Worm (Caenorhabditis elegans) whole organism, mixed stage, embryonic: ENCODE measurements around the gene F57G8.7.

Experiments used
- M03D4.4 ChIP-seq: sonication (generic microtip); optimal IDR thresholded peaks from 2 replicates; lab custom pipeline; 2017; ENCODE audit warnings: mild to moderate bottlenecking, missing genetic modification characterization, missing compliant biosample characterization
- blmp-1 ChIP-seq: fragments of 150-350 bp; optimal IDR thresholded peaks from 2 replicates; lab custom pipeline; 2014; ENCODE audit warnings: missing biosample characterization, missing genetic modification characterization
- elt-1 ChIP-seq: sonication (generic microtip); optimal IDR thresholded peaks from 2 replicates; lab custom pipeline; 2017; ENCODE audit warnings: missing genetic modification characterization, mild to moderate bottlenecking, missing compliant biosample characterization, antibody characterized with exemption, moderate library complexity, borderline replicate concordance; ENCODE audit not compliant: insufficient read depth
- elt-3 ChIP-seq: fragments of 150-350 bp; optimal IDR thresholded peaks from 2 replicates; lab custom pipeline; 2014; ENCODE audit warnings: missing biosample characterization, missing genetic modification characterization
- flh-1 ChIP-seq: fragments of 200-800 bp; sonication (Bioruptor generic); optimal IDR thresholded peaks from 2 replicates; lab custom pipeline; 2018; ENCODE audit warnings: mild to moderate bottlenecking, missing genetic modification characterization, moderate library complexity, missing compliant biosample characterization
- lin-13 ChIP-seq: fragments of 150-350 bp; optimal IDR thresholded peaks from 2 replicates; lab custom pipeline; 2014; ENCODE audit warnings: missing biosample characterization, missing genetic modification characterization
- nhr-12 ChIP-seq: fragments of 150-350 bp; optimal IDR thresholded peaks from 2 replicates; lab custom pipeline; 2014; ENCODE audit warnings: missing biosample characterization, missing genetic modification characterization
- nhr-237 ChIP-seq: fragments of 150-350 bp; optimal IDR thresholded peaks from 2 replicates; lab custom pipeline; 2014; ENCODE audit warnings: missing biosample characterization, missing genetic modification characterization
- nhr-28 ChIP-seq: fragments of 150-350 bp; optimal IDR thresholded peaks from 2 replicates; lab custom pipeline; 2014; ENCODE audit warnings: missing biosample characterization, missing genetic modification characterization
- nhr-76 ChIP-seq: sonication (generic microtip); optimal IDR thresholded peaks from 2 replicates; lab custom pipeline; 2017; ENCODE audit warnings: missing biosample characterization, missing genetic modification characterization
- snpc-4 ChIP-seq: fragments of 150-350 bp; optimal IDR thresholded peaks from 2 replicates; lab custom pipeline; 2014; ENCODE audit warnings: missing biosample characterization, missing genetic modification characterization
- unc-39 ChIP-seq: fragments of 150-350 bp; optimal IDR thresholded peaks from 2 replicates; lab custom pipeline; 2014; ENCODE audit warnings: missing biosample characterization, missing genetic modification characterization
- unc-62 ChIP-seq: fragments of 150-350 bp; optimal IDR thresholded peaks from 2 replicates; lab custom pipeline; 2014; ENCODE audit warnings: missing biosample characterization, missing genetic modification reagents, missing genetic modification characterization

DNA sequence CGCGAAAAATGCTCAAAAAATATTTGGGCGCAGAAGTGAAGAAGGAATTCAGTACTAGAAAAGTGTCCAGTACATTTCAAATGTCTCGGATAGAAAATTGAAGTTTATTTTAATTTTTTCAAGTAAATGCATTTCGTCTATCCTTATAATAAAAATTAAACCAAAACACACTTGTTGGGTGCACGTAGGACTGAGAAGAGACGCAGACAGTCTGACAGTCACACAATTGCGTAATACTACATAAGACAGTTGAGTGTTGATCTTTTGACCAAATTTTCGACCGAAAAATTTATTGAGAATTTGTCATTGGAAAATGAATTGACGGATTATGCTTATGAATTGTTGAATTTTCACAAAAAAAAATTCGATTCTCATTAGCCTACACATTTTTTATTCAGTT, 19.4 kb upstream of the F57G8.7 start, which contains the start of gene oac-7:
- TF ChIP-seq nhr-76 (tag; lab: Kevin White, UChicago) (no peak), snpc-4 (tag; lab: Kevin White, UChicago) (no peak), nhr-12 (tag; lab: Kevin White, UChicago) (no peak), elt-1 (tag; lab: Kevin White, UChicago) (no peak), elt-3 (tag; lab: Kevin White, UChicago) (no peak), lin-13 (tag; lab: Kevin White, UChicago) (no peak), nhr-237 (no peak), unc-39 (tag; lab: Kevin White, UChicago) (no peak), flh-1 (GFP tag; lab: Kevin White, UChicago) (no peak), nhr-28 (tag; lab: Kevin White, UChicago) (peak; percentile 12), blmp-1 (tag; lab: Kevin White, UChicago) (no peak), M03D4.4 (tag; lab: Kevin White, UChicago) (no peak), unc-62 (GFP tag; lab: Kevin White, UChicago) (no peak)
